Worm (Caenorhabditis elegans): Measurements from ENCODE around the gene mrps-12.
A peak's percentile ranks its signal among the peaks of the same experiment; 100 is the strongest.

The mrps-12 gene

DNA sequence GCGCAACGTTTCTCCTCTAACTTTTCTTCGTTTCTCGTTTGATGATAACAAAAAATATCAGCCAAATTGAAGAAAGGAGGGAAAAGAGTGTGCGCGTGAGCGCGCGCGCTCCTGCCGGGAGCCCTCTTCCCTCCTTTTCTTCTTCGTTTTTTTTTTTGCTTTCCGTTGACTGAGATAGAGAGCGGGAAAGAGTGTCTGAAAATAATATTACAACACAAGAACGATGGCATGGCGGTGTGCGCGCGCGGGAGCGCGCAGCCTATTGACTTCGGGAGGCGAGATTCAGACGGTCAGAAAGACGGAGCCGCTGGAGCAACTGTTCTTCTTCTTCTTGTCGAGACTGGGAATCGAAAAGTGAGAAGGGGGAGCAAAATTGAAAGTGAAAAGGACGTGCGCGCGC lies 44.1 kb upstream of the mrps-12 start (continued):
- TF ChIP-seq rnt-1 (tag; optimal IDR thresholded peaks at IDR 0.05) = peak; percentile 62
- TF ChIP-seq odd-2 (tag; optimal IDR thresholded peaks at IDR 0.05) = no peak
- peak; percentile 17 for TF ChIP-seq nfya-1 (tag; optimal IDR thresholded peaks at IDR 0.05)
- TF ChIP-seq ref-2 (tag; optimal IDR thresholded peaks at IDR 0.05) = no peak
- no peak for TF ChIP-seq eyg-1 (tag; optimal IDR thresholded peaks at IDR 0.05)
- TF ChIP-seq ceh-24 (tag; optimal IDR thresholded peaks at IDR 0.05) = no peak
- TF ChIP-seq sdc-2 (tag; optimal IDR thresholded peaks at IDR 0.05) = no peak
- peak; percentile 45 for TF ChIP-seq pat-9 (tag; optimal IDR thresholded peaks at IDR 0.05)
- TF ChIP-seq dmd-4 (tag; optimal IDR thresholded peaks at IDR 0.05; ENCODE audit: borderline replicate concordance) = no peak
- no peak for TF ChIP-seq pag-3 (tag; optimal IDR thresholded peaks at IDR 0.05; ENCODE audit: borderline replicate concordance)
- peak; percentile 92 for TF ChIP-seq ceh-18 (tag; optimal IDR thresholded peaks at IDR 0.05)

DNA sequence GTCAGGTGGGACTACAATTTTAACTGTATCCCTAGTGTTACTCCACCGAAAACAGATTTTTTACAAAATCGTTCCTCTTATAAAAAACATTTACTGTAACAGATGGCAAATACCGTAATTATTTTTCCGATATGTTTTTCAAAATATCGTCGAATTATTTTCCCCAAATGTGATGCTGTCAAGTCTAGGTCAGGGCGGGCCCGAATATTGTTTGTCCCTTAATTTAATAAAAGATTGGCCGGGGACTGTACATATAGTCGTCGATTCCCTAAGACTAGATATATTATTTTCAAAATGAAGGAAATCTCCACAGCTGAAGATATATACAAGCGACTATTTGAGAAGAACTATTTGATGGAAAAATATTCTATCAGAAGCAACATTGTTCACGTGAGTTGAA lies 40.0 kb upstream of the mrps-12 start, which contains the start of gene sdf-9:
Gene sdf-9 (plus strand): TSS at position 301 of the 400 bp plus-strand sequence.
- TF ChIP-seq ceh-2 (tag; optimal IDR thresholded peaks at IDR 0.05) (no peak), nhr-232 (tag; optimal IDR thresholded peaks at IDR 0.05) (no peak), ceh-19 (GFP tag; optimal IDR thresholded peaks at IDR 0.05) (no peak), ceh-6 (GFP tag; optimal IDR thresholded peaks at IDR 0.05) (no peak), pha-2 (tag; optimal IDR thresholded peaks at IDR 0.05) (no peak), fkh-10 (GFP tag; optimal IDR thresholded peaks at IDR 0.05) (no peak), unc-86 (tag; optimal IDR thresholded peaks at IDR 0.05) (no peak), elt-2 (tag; optimal IDR thresholded peaks at IDR 0.05) (no peak), unc-3 (GFP tag; conservative IDR thresholded peaks at IDR 0.05) (no peak), unc-3 (tag; optimal IDR thresholded peaks at IDR 0.05) (no peak), ceh-48 (tag; optimal IDR thresholded peaks at IDR 0.05) (no peak), che-1 (tag; optimal IDR thresholded peaks at IDR 0.05) (no peak), syd-9 (tag; optimal IDR thresholded peaks at IDR 0.05) (no peak), pqm-1 (tag; optimal IDR thresholded peaks at IDR 0.05) (no peak), F13H6.1 (tag; optimal IDR thresholded peaks at IDR 0.05) (no peak), C38D4.7 (GFP tag; optimal IDR thresholded peaks at IDR 0.05) (no peak), fkh-6 (tag; optimal IDR thresholded peaks at IDR 0.05) (no peak)

DNA sequence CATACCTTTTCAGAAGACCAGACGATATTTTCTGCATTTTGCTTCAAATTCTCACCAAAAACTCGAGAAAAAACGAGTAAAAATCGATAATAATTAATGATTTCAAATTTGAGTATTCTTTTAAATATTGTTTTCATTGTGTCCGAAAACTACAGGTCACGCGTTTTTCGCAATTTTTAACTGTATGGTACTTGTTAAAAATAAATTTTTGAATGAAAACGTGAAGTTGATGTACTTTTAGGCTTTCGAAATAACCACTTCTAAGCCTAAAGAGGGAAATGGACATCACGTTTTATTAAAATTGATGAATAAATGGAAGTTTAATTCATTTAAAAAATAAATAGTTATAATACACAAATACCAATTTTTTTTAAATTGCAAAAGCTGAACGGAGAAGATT lies 35.0 kb upstream of the mrps-12 start, which contains the start of gene Y44A6D.5:
Gene Y44A6D.5 (minus strand): TSS at position 101 of the 400 bp plus-strand sequence.
- no peak for TF ChIP-seq ceh-30 (tag; optimal IDR thresholded peaks at IDR 0.05)
- no peak for TF ChIP-seq ceh-31 (tag; optimal IDR thresholded peaks at IDR 0.05)
- TF ChIP-seq hlh-6 (tag; optimal IDR thresholded peaks at IDR 0.05) = no peak
- TF ChIP-seq F13H6.1 (tag; optimal IDR thresholded peaks at IDR 0.05) = no peak
- TF ChIP-seq odd-2 (tag; optimal IDR thresholded peaks at IDR 0.05) = no peak
- TF ChIP-seq nhr-232 (tag; optimal IDR thresholded peaks at IDR 0.05) = no peak
- TF ChIP-seq hlh-15 (tag; optimal IDR thresholded peaks at IDR 0.05) = no peak
- no peak for TF ChIP-seq che-1 (tag; optimal IDR thresholded peaks at IDR 0.05)
- no peak for TF ChIP-seq hlh-30 (tag; optimal IDR thresholded peaks at IDR 0.05; ENCODE audit: insufficient read depth)
- TF ChIP-seq C38D4.7 (GFP tag; optimal IDR thresholded peaks at IDR 0.05) = no peak
- no peak for TF ChIP-seq ceh-24 (tag; optimal IDR thresholded peaks at IDR 0.05)
- no peak for TF ChIP-seq tbx-2 (tag; optimal IDR thresholded peaks at IDR 0.05)
- no peak for TF ChIP-seq nhr-11 (tag; optimal IDR thresholded peaks at IDR 0.05)
- TF ChIP-seq pqm-1 (tag; optimal IDR thresholded peaks at IDR 0.05) = no peak
- no peak for TF ChIP-seq ets-4 (tag; optimal IDR thresholded peaks at IDR 0.05)
- TF ChIP-seq fkh-6 (tag; optimal IDR thresholded peaks at IDR 0.05) = no peak
- no peak for TF ChIP-seq unc-42 (tag; optimal IDR thresholded peaks at IDR 0.05)
- TF ChIP-seq pha-2 (tag; optimal IDR thresholded peaks at IDR 0.05) = no peak
- no peak for TF ChIP-seq unc-3 (GFP tag; conservative IDR thresholded peaks at IDR 0.05)
- no peak for TF ChIP-seq unc-3 (tag; optimal IDR thresholded peaks at IDR 0.05)

DNA sequence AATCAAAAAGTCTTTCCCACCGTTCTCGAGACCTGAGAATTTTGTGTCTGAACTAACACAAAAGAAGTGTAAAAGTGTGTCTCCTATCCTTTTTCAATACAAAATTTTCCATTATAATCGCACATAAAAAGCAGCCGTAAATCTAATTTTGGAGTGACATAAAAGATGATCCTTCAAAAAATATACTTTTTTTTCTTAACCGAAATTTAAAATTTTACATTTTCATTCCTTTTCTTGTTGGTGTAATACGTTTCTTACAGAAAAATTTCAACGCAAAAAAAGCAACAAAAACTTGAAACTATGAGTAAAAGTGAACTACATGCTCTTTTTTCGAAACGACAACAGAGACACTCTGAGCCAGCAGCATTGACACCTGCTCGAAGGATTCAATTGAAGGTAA lies 30.8 kb upstream of the mrps-12 start, which contains the start of gene Y44A6D.6:
Gene Y44A6D.6 (plus strand): TSS at position 301 of the 400 bp plus-strand sequence.
- TF ChIP-seq ceh-18 (tag; optimal IDR thresholded peaks at IDR 0.05) (no peak), ceh-22 (tag; optimal IDR thresholded peaks at IDR 0.05) (no peak), hlh-13 (GFP tag; optimal IDR thresholded peaks at IDR 0.05) (no peak), C38D4.7 (GFP tag; optimal IDR thresholded peaks at IDR 0.05) (no peak), ref-2 (tag; optimal IDR thresholded peaks at IDR 0.05) (no peak), lim-6 (tag; optimal IDR thresholded peaks at IDR 0.05) (no peak), ttx-3 (tag; optimal IDR thresholded peaks at IDR 0.05) (no peak), pros-1 (tag; optimal IDR thresholded peaks at IDR 0.05) (no peak), sox-2 (GFP tag; IDR thresholded peaks at IDR 0.05) (no peak), nfya-1 (tag; optimal IDR thresholded peaks at IDR 0.05) (no peak)

Data from whole organism, late embryonic.